Worm (Caenorhabditis elegans) whole organism, late embryonic: Measurements from ENCODE around the gene C02B8.6.

Experiments used
- C08G9.2 ChIP-seq: sonication (generic microtip); optimal IDR thresholded peaks from 2 replicates; lab custom pipeline; 2016; ENCODE audit warnings: mild to moderate bottlenecking, missing genetic modification characterization, moderate library complexity, missing compliant biosample characterization
- K02D7.2 ChIP-seq: sonication (generic microtip); optimal IDR thresholded peaks from 2 replicates; lab custom pipeline; 2017; ENCODE audit warnings: mild to moderate bottlenecking, missing genetic modification characterization, missing compliant biosample characterization
- ceh-14 ChIP-seq: sonication (generic microtip); optimal IDR thresholded peaks from 2 replicates; lab custom pipeline; 2016; ENCODE audit warnings: missing genotype, missing genetic modification characterization, missing compliant biosample characterization
- ceh-18 ChIP-seq: sonication (generic microtip); optimal IDR thresholded peaks from 2 replicates; lab custom pipeline; 2016; ENCODE audit warnings: missing genetic modification characterization, missing compliant biosample characterization
- ceh-22 ChIP-seq: sonication (generic microtip); optimal IDR thresholded peaks from 2 replicates; lab custom pipeline; 2017; ENCODE audit warnings: missing biosample characterization, missing genetic modification characterization
- ceh-30 ChIP-seq: fragments of 150-350 bp; optimal IDR thresholded peaks from 2 replicates; lab custom pipeline; 2014; ENCODE audit warnings: missing biosample characterization, missing genetic modification characterization
- ceh-45 ChIP-seq: fragments of 200-800 bp; sonication (Bioruptor generic); IDR thresholded peaks from 2 replicates; pipeline ENCODE4 v1.3.6; 2022; ENCODE audit warnings: missing genetic modification reagents, missing genetic modification characterization, missing compliant biosample characterization
- dmd-4 ChIP-seq: sonication (generic microtip); optimal IDR thresholded peaks from 2 replicates; lab custom pipeline; 2016; ENCODE audit warnings: borderline replicate concordance, missing genetic modification characterization, missing compliant biosample characterization
- elt-2 ChIP-seq: sonication (generic microtip); optimal IDR thresholded peaks from 2 replicates; lab custom pipeline; 2016; ENCODE audit warnings: missing genetic modification reagents, missing genetic modification characterization, missing compliant biosample characterization
- fkh-6 ChIP-seq: sonication (generic microtip); optimal IDR thresholded peaks from 2 replicates; lab custom pipeline; 2016; ENCODE audit warnings: missing genetic modification characterization, missing compliant biosample characterization
- hlh-30 ChIP-seq: sonication (generic microtip); optimal IDR thresholded peaks from 2 replicates; lab custom pipeline; 2017; ENCODE audit warnings: antibody characterized with exemption, missing genetic modification characterization, missing compliant biosample characterization; ENCODE audit not compliant: insufficient read depth
- hlh-6 ChIP-seq: sonication (generic microtip); optimal IDR thresholded peaks from 2 replicates; lab custom pipeline; 2016; ENCODE audit warnings: missing genotype, missing genetic modification characterization, missing compliant biosample characterization
- madf-2 ChIP-seq: sonication (generic microtip); optimal IDR thresholded peaks from 2 replicates; lab custom pipeline; 2017; ENCODE audit warnings: missing genetic modification characterization, missing compliant biosample characterization
- nfya-1 ChIP-seq: sonication (generic microtip); optimal IDR thresholded peaks from 2 replicates; lab custom pipeline; 2017; ENCODE audit warnings: missing genetic modification characterization, mild to moderate bottlenecking, missing compliant biosample characterization, antibody characterized with exemption, moderate library complexity
- ref-2 ChIP-seq: sonication (generic microtip); optimal IDR thresholded peaks from 2 replicates; lab custom pipeline; 2016; ENCODE audit warnings: missing genetic modification characterization, missing compliant biosample characterization
- sdc-2 ChIP-seq: sonication (generic microtip); optimal IDR thresholded peaks from 2 replicates; lab custom pipeline; 2016; ENCODE audit warnings: missing genotype, missing genetic modification characterization, missing compliant biosample characterization
- sox-2 ChIP-seq: fragments of 200-800 bp; sonication (Bioruptor generic); IDR thresholded peaks from 2 replicates; pipeline ENCODE4 v1.3.6; 2022; ENCODE audit warnings: missing genetic modification reagents, missing genetic modification characterization, missing compliant biosample characterization
- sox-4 ChIP-seq: sonication (generic microtip); optimal IDR thresholded peaks from 2 replicates; lab custom pipeline; 2017; ENCODE audit warnings: mild to moderate bottlenecking, missing genetic modification characterization, inconsistent platforms, missing compliant biosample characterization
- tbx-7 ChIP-seq: sonication (generic microtip); optimal IDR thresholded peaks from 2 replicates; lab custom pipeline; 2016; ENCODE audit warnings: missing genotype, missing genetic modification characterization, missing compliant biosample characterization
- unc-3 ChIP-seq, 2 experiments: fragments of 200-800 bp in 1 of 2; sonication (Bioruptor generic) in 1 of 2; sonication (generic microtip) in 1 of 2; conservative IDR thresholded peaks in 1 of 2; optimal IDR thresholded peaks in 1 of 2; 2 replicates each; pipeline versions ENCODE4 v1.3.6 to Lab custom; 2016 to 2022; ENCODE audit warnings: missing compliant biosample characterization in 2 of 2, missing genetic modification characterization in 2 of 2, missing genetic modification reagents in 1 of 2
- unc-86 ChIP-seq: sonication (generic microtip); optimal IDR thresholded peaks from 2 replicates; lab custom pipeline; 2016; ENCODE audit warnings: missing genetic modification characterization, missing compliant biosample characterization

Gene C02B8.6

ce11 chrX:8083919-8084318 is 52.2 kb downstream of the C02B8.6 start, which contains the start of gene K07E3.4:
Gene K07E3.4 (minus strand): TSS chrX:8084018.
- TF ChIP-seq ceh-30 (no peak), hlh-30 (tag; lab: Kevin White, UChicago) (peak; percentile 13), unc-86 (tag; lab: Kevin White, UChicago) (no peak), ceh-45 (GFP tag; lab: Robert Waterston, UW) (no peak), dmd-4 (tag; lab: Kevin White, UChicago) (no peak), tbx-7 (no peak), hlh-6 (tag; lab: Kevin White, UChicago) (no peak), elt-2 (peak; percentile 22)

- TF ChIP-seq nfya-1 (tag; lab: Kevin White, UChicago): no peak
- TF ChIP-seq ref-2 (tag; lab: Kevin White, UChicago): no peak
- no peak for TF ChIP-seq ceh-30
- TF ChIP-seq dmd-4 (tag; lab: Kevin White, UChicago): no peak
- no peak for TF ChIP-seq unc-86 (tag; lab: Kevin White, UChicago)
- no peak for TF ChIP-seq ceh-22
- TF ChIP-seq madf-2 (tag; lab: Kevin White, UChicago): no peak
- TF ChIP-seq sox-2: no peak
- no peak for TF ChIP-seq hlh-30 (tag; lab: Kevin White, UChicago)
- no peak for TF ChIP-seq sdc-2 (tag; lab: Kevin White, UChicago)
- TF ChIP-seq K02D7.2: no peak
- no peak for TF ChIP-seq C08G9.2 (tag; lab: Kevin White, UChicago)
- TF ChIP-seq ceh-14 (tag; lab: Kevin White, UChicago): no peak
- no peak for TF ChIP-seq unc-3 (GFP tag; conservative IDR thresholded peaks at IDR 0.05; lab: Robert Waterston, UW)
- no peak for TF ChIP-seq unc-3 (tag; optimal IDR thresholded peaks at IDR 0.05; lab: Kevin White, UChicago)
- TF ChIP-seq fkh-6: no peak
- no peak for TF ChIP-seq sox-4 (tag; lab: Kevin White, UChicago)
- no peak for TF ChIP-seq ceh-18 (tag; lab: Kevin White, UChicago)
Observed at ce11 chrX:8083330-8083729, 52.8 kb downstream of the C02B8.6 start.
